Worm (Caenorhabditis elegans) whole organism, young adult: Measurements from ENCODE around the gene flp-27.

Experiments used
- B0035.1 ChIP-seq: sonication (generic microtip); optimal IDR thresholded peaks from 2 replicates; lab custom pipeline; 2016; ENCODE audit warnings: missing genetic modification characterization, mild to moderate bottlenecking, missing compliant biosample characterization, missing genotype, missing genetic modification reagents
- B0336.3 ChIP-seq: fragments of 200-800 bp; sonication (Bioruptor generic); IDR thresholded peaks from 2 replicates; pipeline ENCODE4 v1.3.6; 2022; ENCODE audit warnings: missing genetic modification characterization, missing compliant biosample characterization
- D2030.7 ChIP-seq: fragments of 200-800 bp; sonication (Bioruptor generic); IDR thresholded peaks from 2 replicates; pipeline ENCODE4 v1.3.6; 2022; ENCODE audit warnings: missing genetic modification reagents, missing genetic modification characterization, missing compliant biosample characterization
- F22D6.2 ChIP-seq: sonication (generic microtip); optimal IDR thresholded peaks from 2 replicates; lab custom pipeline; 2016; ENCODE audit warnings: mild to moderate bottlenecking, missing genetic modification characterization, missing compliant biosample characterization
- F52B5.7 ChIP-seq: sonication (generic microtip); optimal IDR thresholded peaks from 2 replicates; lab custom pipeline; 2016; ENCODE audit warnings: mild to moderate bottlenecking, missing genetic modification characterization, missing compliant biosample characterization
- F57C9.4 ChIP-seq: sonication (generic microtip); optimal IDR thresholded peaks from 2 replicates; lab custom pipeline; 2017; ENCODE audit warnings: mild to moderate bottlenecking, missing genetic modification characterization, missing compliant biosample characterization
- K11D2.4 ChIP-seq: fragments of 200-800 bp; sonication (Bioruptor generic); IDR thresholded peaks from 2 replicates; pipeline ENCODE4 v1.3.6; 2022; ENCODE audit warnings: missing genetic modification reagents, missing genetic modification characterization, missing compliant biosample characterization
- K12H6.12 ChIP-seq: fragments of 200-800 bp; sonication (Bioruptor generic); optimal IDR thresholded peaks from 2 replicates; lab custom pipeline; 2018; ENCODE audit warnings: mild to moderate bottlenecking, missing genetic modification characterization, missing compliant biosample characterization
- Y53G8AR.9 ChIP-seq: fragments of 200-800 bp; sonication (Bioruptor generic); conservative IDR thresholded peaks from 2 replicates; pipeline ENCODE4 v1.3.6; 2022; ENCODE audit warnings: missing genetic modification reagents, missing genetic modification characterization, missing compliant biosample characterization
- Y67H2A.10 ChIP-seq: fragments of 200-800 bp; sonication (Bioruptor generic); conservative IDR thresholded peaks from 2 replicates; pipeline ENCODE4 v1.3.6; 2022; ENCODE audit warnings: missing genetic modification reagents, missing genetic modification characterization, missing compliant biosample characterization
- ama-1 ChIP-seq, 3 experiments: fragments of 150-350 bp in 1 of 3; sonication (generic microtip) in 2 of 3; optimal IDR thresholded peaks; 2 replicates each; lab custom pipeline; 2014 to 2018; ENCODE audit warnings: missing biosample characterization in 2 of 3, missing genetic modification characterization in 2 of 3, missing genetic modification reagents in 2 of 3
- athp-1 ChIP-seq: sonication (generic microtip); optimal IDR thresholded peaks from 2 replicates; lab custom pipeline; 2017; ENCODE audit warnings: mild to moderate bottlenecking, missing genetic modification characterization, missing compliant biosample characterization
- attf-5 ChIP-seq: fragments of 200-800 bp; sonication (Bioruptor generic); optimal IDR thresholded peaks from 2 replicates; lab custom pipeline; 2018; ENCODE audit warnings: mild to moderate bottlenecking, missing genetic modification characterization, missing compliant biosample characterization
- bed-1 ChIP-seq: fragments of 200-800 bp; sonication (Bioruptor generic); IDR thresholded peaks from 2 replicates; pipeline ENCODE4 v1.3.6; 2022; ENCODE audit warnings: missing genetic modification reagents, missing genetic modification characterization, missing compliant biosample characterization
- dox-1 ChIP-seq: fragments of 200-800 bp; sonication (Bioruptor generic); IDR thresholded peaks from 2 replicates; pipeline ENCODE4 v1.3.6; 2022; ENCODE audit warnings: missing genetic modification reagents, missing genetic modification characterization, missing compliant biosample characterization
- efl-1 ChIP-seq: fragments of 150-350 bp; optimal IDR thresholded peaks from 2 replicates; lab custom pipeline; 2014; ENCODE audit warnings: missing biosample characterization, missing genetic modification reagents, missing genetic modification characterization
- egrh-3 ChIP-seq: fragments of 200-800 bp; sonication (Bioruptor generic); IDR thresholded peaks from 2 replicates; pipeline ENCODE4 v1.3.6; 2022; ENCODE audit warnings: missing genetic modification reagents, missing genetic modification characterization, missing compliant biosample characterization
- fkh-3 ChIP-seq: sonication (generic microtip); optimal IDR thresholded peaks from 2 replicates; lab custom pipeline; 2016; ENCODE audit warnings: mild to moderate bottlenecking, missing genetic modification characterization, missing compliant biosample characterization
- hlh-26 ChIP-seq: fragments of 200-800 bp; sonication (Bioruptor generic); conservative IDR thresholded peaks from 2 replicates; pipeline ENCODE4 v1.3.6; 2022; ENCODE audit warnings: missing genetic modification reagents, missing genetic modification characterization, missing compliant biosample characterization
- lag-1 ChIP-seq: fragments of 200-800 bp; sonication (Bioruptor generic); IDR thresholded peaks from 2 replicates; pipeline ENCODE4 v1.3.6; 2022; ENCODE audit warnings: missing genetic modification reagents, missing genetic modification characterization, missing compliant biosample characterization
- let-526 ChIP-seq: fragments of 200-800 bp; sonication (Bioruptor generic); IDR thresholded peaks from 2 replicates; pipeline ENCODE4 v1.3.6; 2022; ENCODE audit warnings: missing genetic modification reagents, missing genetic modification characterization, missing compliant biosample characterization
- lin-54 ChIP-seq: fragments of 200-800 bp; sonication (Bioruptor generic); optimal IDR thresholded peaks from 2 replicates; lab custom pipeline; 2018; ENCODE audit warnings: mild to moderate bottlenecking, missing genetic modification characterization, missing compliant biosample characterization
- lsy-27 ChIP-seq: sonication (generic microtip); optimal IDR thresholded peaks from 2 replicates; lab custom pipeline; 2017; ENCODE audit warnings: missing genetic modification characterization, mild to moderate bottlenecking, missing compliant biosample characterization, antibody characterized with exemption, missing genotype, borderline replicate concordance; ENCODE audit not compliant: insufficient read depth
- madf-10 ChIP-seq: sonication (generic microtip); optimal IDR thresholded peaks from 2 replicates; lab custom pipeline; 2016; ENCODE audit warnings: mild to moderate bottlenecking, missing genetic modification characterization, missing compliant biosample characterization
- madf-8 ChIP-seq: fragments of 200-800 bp; sonication (Bioruptor generic); conservative IDR thresholded peaks from 2 replicates; pipeline ENCODE4 v1.3.6; 2022; ENCODE audit warnings: missing genetic modification reagents, missing genetic modification characterization, missing compliant biosample characterization
- mcd-1 ChIP-seq: fragments of 200-800 bp; sonication (Bioruptor generic); IDR thresholded peaks from 2 replicates; pipeline ENCODE4 v1.3.6; 2022; ENCODE audit warnings: missing genetic modification reagents, missing genetic modification characterization, missing compliant biosample characterization
- mel-28 ChIP-seq: sonication (generic microtip); optimal IDR thresholded peaks from 2 replicates; lab custom pipeline; 2016; ENCODE audit warnings: borderline replicate concordance, mild to moderate bottlenecking, missing genetic modification characterization, missing compliant biosample characterization
- nfya-1 ChIP-seq: sonication (generic microtip); optimal IDR thresholded peaks from 2 replicates; lab custom pipeline; 2017; ENCODE audit warnings: antibody characterized with exemption, missing compliant biosample characterization, missing genetic modification characterization, borderline replicate concordance; ENCODE audit not compliant: insufficient read depth
- nfya-2 ChIP-seq: fragments of 200-800 bp; sonication (Bioruptor generic); IDR thresholded peaks from 2 replicates; pipeline ENCODE4 v1.3.6; 2022; ENCODE audit warnings: missing genetic modification reagents, missing genetic modification characterization, missing compliant biosample characterization
- pha-4 ChIP-seq: fragments of 150-350 bp; sonication (generic microtip); optimal IDR thresholded peaks from 2 replicates; lab custom pipeline; 2014; ENCODE audit warnings: missing biosample characterization, missing genetic modification reagents, missing genetic modification characterization
- snpc-1.1 ChIP-seq: sonication (generic microtip); optimal IDR thresholded peaks from 2 replicates; lab custom pipeline; 2017; ENCODE audit warnings: missing genetic modification characterization, mild to moderate bottlenecking, missing compliant biosample characterization, antibody characterized with exemption, moderate library complexity, missing genotype, missing genetic modification reagents; ENCODE audit not compliant: insufficient read depth
- snpc-1.3 ChIP-seq: sonication (generic microtip); optimal IDR thresholded peaks from 2 replicates; lab custom pipeline; 2017; ENCODE audit warnings: missing genetic modification characterization, mild to moderate bottlenecking, missing compliant biosample characterization, antibody characterized with exemption, moderate library complexity, missing genotype, missing genetic modification reagents; ENCODE audit not compliant: insufficient read depth
- snpc-3.4 ChIP-seq: sonication (generic microtip); optimal IDR thresholded peaks from 2 replicates; lab custom pipeline; 2017; ENCODE audit warnings: missing genetic modification characterization, mild to moderate bottlenecking, missing compliant biosample characterization, antibody characterized with exemption, moderate library complexity, missing genotype, missing genetic modification reagents
- snpc-4 ChIP-seq, 5 experiments: fragments of 150-350 bp in 1 of 5; sonication (generic microtip) in 4 of 5; optimal IDR thresholded peaks; 2 replicates each; lab custom pipeline; 2014 to 2018; ENCODE audit warnings: missing genetic modification characterization in 5 of 5, missing biosample characterization in 3 of 5, antibody characterized with exemption in 2 of 5, mild to moderate bottlenecking in 2 of 5, missing compliant biosample characterization in 2 of 5, missing genotype in 2 of 5, moderate library complexity in 2 of 5, missing genetic modification reagents in 1 of 5
- sptf-2 ChIP-seq: fragments of 200-800 bp; sonication (Bioruptor generic); optimal IDR thresholded peaks from 2 replicates; lab custom pipeline; 2018; ENCODE audit warnings: mild to moderate bottlenecking, missing genetic modification characterization, missing compliant biosample characterization
- tbp1 ChIP-seq: fragments of 200-800 bp; sonication (Bioruptor generic); optimal IDR thresholded peaks from 2 replicates; lab custom pipeline; 2018; ENCODE audit warnings: mild to moderate bottlenecking, missing genetic modification characterization, missing compliant biosample characterization
- zfh-2 ChIP-seq: fragments of 200-800 bp; sonication (Bioruptor generic); conservative IDR thresholded peaks from 2 replicates; pipeline ENCODE4 v1.3.6; 2022; ENCODE audit warnings: missing genetic modification reagents, missing genetic modification characterization, missing compliant biosample characterization
- ztf-18 ChIP-seq: sonication (generic microtip); optimal IDR thresholded peaks from 2 replicates; lab custom pipeline; 2016; ENCODE audit warnings: missing genotype, mild to moderate bottlenecking, missing genetic modification characterization, missing compliant biosample characterization
- ztf-25 ChIP-seq: fragments of 200-800 bp; sonication (Bioruptor generic); IDR thresholded peaks from 2 replicates; pipeline ENCODE4 v1.3.6; 2022; ENCODE audit warnings: missing genetic modification reagents, missing genetic modification characterization, missing compliant biosample characterization

The flp-27 gene

DNA sequence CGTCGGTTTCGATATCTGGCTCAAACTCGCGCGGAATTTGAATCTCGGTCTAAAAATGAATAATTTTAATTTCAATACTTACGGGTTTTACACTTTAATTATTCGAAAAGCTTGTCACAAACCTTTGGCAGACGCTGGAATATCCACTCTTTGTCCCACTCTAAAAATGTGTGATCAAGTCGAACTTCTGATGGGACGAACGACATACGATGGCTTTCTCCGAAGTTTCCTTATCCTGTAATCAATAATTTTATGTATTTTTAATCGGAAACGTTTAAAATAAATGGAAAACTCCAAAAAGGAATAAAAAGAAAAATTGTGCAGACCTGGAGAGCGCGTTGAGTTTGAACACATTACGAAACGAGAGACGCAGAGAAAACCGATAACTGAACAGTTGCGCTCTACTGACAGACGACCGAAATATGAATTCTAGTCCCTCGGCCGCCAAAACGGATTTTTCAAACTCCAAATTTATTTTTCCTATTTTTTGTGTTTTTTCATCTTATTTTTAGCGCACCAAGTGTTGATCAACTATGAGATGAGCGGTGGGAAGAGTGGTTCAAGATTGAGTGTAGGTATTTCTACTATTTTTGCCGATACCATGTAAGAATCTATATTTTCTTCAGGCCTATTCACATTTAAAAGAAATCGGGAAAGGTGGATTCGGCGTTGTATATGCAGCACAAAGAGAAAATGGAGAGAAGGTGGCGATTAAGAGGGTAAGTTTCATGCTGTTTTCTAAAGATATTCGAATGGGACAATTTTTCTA is 31.4 kb upstream of the flp-27 start, which contains the start of the genes sam-4, F59E12.17 and zyg-1 (continued):
- TF ChIP-seq lin-54 (peak; percentile 74), snpc-4 (GFP tag; optimal IDR thresholded peaks at IDR 0.05; lab: Kevin White, UChicago) (no peak), snpc-4 (tag; optimal IDR thresholded peaks at IDR 0.05; lab: Kevin White, UChicago) (peak; percentile 13 to 46 (median 32)), zfh-2 (GFP tag; lab: Robert Waterston, UW) (no peak), bed-1 (no peak), nfya-1 (tag; lab: Kevin White, UChicago) (no peak), pha-4 (tag; lab: Kevin White, UChicago) (no peak), K12H6.12 (tag; lab: Kevin White, UChicago) (peak; percentile 31), madf-10 (tag; lab: Kevin White, UChicago) (no peak), fkh-3 (tag; lab: Kevin White, UChicago) (no peak), snpc-3.4 (tag; lab: Kevin White, UChicago) (peak; percentile 74), dox-1 (peak; percentile 91), mel-28 (no peak), mcd-1 (GFP tag; lab: Robert Waterston, UW) (peak; percentile 85), athp-1 (tag; lab: Kevin White, UChicago) (peak; percentile 7), ztf-18 (tag; lab: Kevin White, UChicago) (peak; percentile 39)

ce11 chrII:5651426-5651825 is 29.4 kb upstream of the flp-27 start:
- TF ChIP-seq nfya-2 (GFP tag; lab: Robert Waterston, UW) (no peak), zfh-2 (GFP tag; lab: Robert Waterston, UW) (peak; percentile 85), let-526 (no peak), egrh-3 (GFP tag; lab: Robert Waterston, UW) (peak; percentile 64; the same call in 1 of the 2 replicates)

ce11 chrII:5652334-5652733 is 28.5 kb upstream of the flp-27 start, which contains the start of gene bli-2:
Gene bli-2 (minus strand): TSS chrII:5652434.
- no peak for TF ChIP-seq snpc-1.1 (tag; lab: Kevin White, UChicago)
- no peak for TF ChIP-seq snpc-4 (GFP tag; optimal IDR thresholded peaks at IDR 0.05; lab: Kevin White, UChicago)
- TF ChIP-seq snpc-4 (tag; optimal IDR thresholded peaks at IDR 0.05; lab: Kevin White, UChicago), result no peak
- TF ChIP-seq ama-1 (optimal IDR thresholded peaks at IDR 0.05; lab: Kevin White, UChicago), result no peak
- TF ChIP-seq ama-1 (GFP tag; optimal IDR thresholded peaks at IDR 0.05; lab: Kevin White, UChicago), result no peak
- TF ChIP-seq ztf-25 (GFP tag; lab: Robert Waterston, UW), result no peak
- no peak for TF ChIP-seq attf-5 (GFP tag; lab: Kevin White, UChicago)
- TF ChIP-seq snpc-1.3 (tag; lab: Kevin White, UChicago), result no peak

ce11 chrII:5654215-5654614 is 26.6 kb upstream of the flp-27 start, which contains the start of gene F59E12.1:
Gene F59E12.1 (plus strand): TSS chrII:5654515.
- TF ChIP-seq efl-1 (GFP tag; lab: Kevin White, UChicago), result no peak
- TF ChIP-seq lsy-27 (tag; lab: Kevin White, UChicago), result no peak
- no peak for TF ChIP-seq tbp1 (GFP tag; lab: Kevin White, UChicago)
- no peak for TF ChIP-seq mcd-1 (GFP tag; lab: Robert Waterston, UW)
- TF ChIP-seq K12H6.12 (tag; lab: Kevin White, UChicago), result no peak
- no peak for TF ChIP-seq Y53G8AR.9 (GFP tag; lab: Robert Waterston, UW)
- no peak for TF ChIP-seq snpc-3.4 (tag; lab: Kevin White, UChicago)
- TF ChIP-seq K11D2.4 (GFP tag; lab: Robert Waterston, UW), result no peak
- TF ChIP-seq Y67H2A.10, result no peak
- no peak for TF ChIP-seq B0336.3 (GFP tag; lab: Robert Waterston, UW)
- TF ChIP-seq F57C9.4 (tag; lab: Kevin White, UChicago), result no peak
- no peak for TF ChIP-seq sptf-2 (GFP tag; lab: Kevin White, UChicago)
- no peak for TF ChIP-seq D2030.7 (GFP tag; lab: Robert Waterston, UW)
- no peak for TF ChIP-seq lag-1
- no peak for TF ChIP-seq madf-8
- TF ChIP-seq hlh-26 (GFP tag; lab: Robert Waterston, UW), result no peak
- no peak for TF ChIP-seq zfh-2 (GFP tag; lab: Robert Waterston, UW)
- no peak for TF ChIP-seq F52B5.7 (tag; lab: Kevin White, UChicago)
- TF ChIP-seq B0035.1 (tag; lab: Kevin White, UChicago), result no peak
- no peak for TF ChIP-seq F22D6.2 (tag; lab: Kevin White, UChicago)
